Worm (Caenorhabditis elegans) whole organism, dauer: Measurements from ENCODE around the gene rbc-1.

ENCODE experiments used
- unc-62 ChIP-seq: sonication (generic microtip); optimal IDR thresholded peaks from 2 replicates; lab custom pipeline; 2017; ENCODE audit warnings: missing biosample characterization, missing genetic modification reagents, missing genetic modification characterization

Gene rbc-1

ce11 chrX:14659454-14659853, 48.3 kb downstream of the rbc-1 start:
- no peak for TF ChIP-seq unc-62 (GFP tag; lab: Kevin White, UChicago)

DNA sequence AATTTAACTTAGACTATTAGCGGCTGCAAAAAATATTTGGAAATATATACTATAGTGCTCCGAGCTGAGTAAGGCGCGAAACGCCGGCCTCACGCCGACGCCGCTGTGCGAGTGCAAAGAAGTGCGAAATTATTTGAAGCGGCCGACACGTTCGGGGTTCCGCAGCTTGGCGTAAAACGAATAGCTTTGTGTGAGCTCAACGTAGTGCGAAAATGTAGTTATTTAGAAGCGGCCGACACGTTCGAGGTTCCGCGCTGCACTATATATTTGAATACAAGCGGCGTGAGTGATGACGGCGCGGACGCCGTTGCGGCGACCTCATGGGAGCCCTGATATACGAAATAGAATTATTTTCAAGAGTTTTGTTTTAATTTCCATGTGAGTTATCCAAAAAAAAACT, 50.7 kb downstream of the rbc-1 start:
- no peak for TF ChIP-seq unc-62 (GFP tag; lab: Kevin White, UChicago)

DNA sequence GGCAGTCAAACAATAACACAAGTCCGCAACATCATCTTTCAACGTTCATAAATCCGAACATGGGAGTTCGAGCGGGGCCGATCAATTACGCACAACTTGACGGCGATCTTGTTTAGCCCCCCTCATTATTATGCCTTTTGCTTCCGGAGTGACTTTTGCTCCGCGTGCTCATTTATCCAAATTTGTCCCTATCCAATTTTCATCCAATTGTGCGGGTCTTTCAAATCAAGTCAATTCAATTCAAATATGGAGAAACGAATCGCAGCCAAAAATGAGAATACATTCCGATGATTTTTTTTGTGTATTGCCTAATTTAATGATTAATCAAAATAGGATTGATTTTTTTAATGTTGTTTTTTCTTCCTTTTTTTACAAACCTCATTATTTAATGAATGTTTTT, 51.3 kb downstream of the rbc-1 start:
- TF ChIP-seq unc-62 (GFP tag; lab: Kevin White, UChicago), result no peak

DNA sequence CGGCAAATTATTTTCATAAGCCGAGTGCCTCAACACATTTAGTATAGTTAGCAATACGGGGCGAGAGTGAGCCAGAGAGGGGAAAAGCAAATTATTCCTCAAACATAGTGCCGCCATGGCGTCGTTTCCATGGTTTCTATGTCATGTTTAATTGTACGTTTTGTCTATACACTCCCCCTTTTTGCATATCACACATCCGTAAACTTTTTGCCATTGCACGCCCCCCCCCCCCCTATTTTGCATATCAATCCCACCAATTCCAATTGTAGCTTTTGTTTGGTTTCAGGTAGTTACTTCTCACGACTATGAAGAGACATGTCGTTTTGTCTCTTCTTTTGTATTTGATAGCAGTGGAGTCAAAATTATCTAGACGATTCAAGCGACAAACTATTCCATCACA, 52.9 kb downstream of the rbc-1 start, which contains the start of gene C26G2.2:
Gene C26G2.2, plus strand, starts transcription at position 301 of the 400 bp plus-strand sequence.
- TF ChIP-seq unc-62 (GFP tag; lab: Kevin White, UChicago), result no peak

DNA sequence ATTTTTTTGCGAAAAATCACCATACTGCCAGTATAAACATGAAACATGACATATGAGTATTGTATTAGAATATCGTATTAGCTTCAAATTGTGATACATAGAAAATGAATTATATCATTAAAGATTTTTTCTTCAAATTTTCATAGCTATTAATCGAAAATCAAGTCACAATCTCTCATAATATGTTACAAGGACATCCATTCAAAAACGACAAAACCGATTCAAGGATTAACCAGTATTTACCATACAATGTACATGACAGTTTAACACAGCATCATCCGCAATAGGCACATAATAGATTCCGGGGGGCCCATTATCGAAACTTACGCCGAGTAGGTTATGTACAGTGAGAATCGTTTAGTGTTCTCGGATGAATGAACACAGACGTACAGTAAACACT, 60.1 kb downstream of the rbc-1 start:
- TF ChIP-seq unc-62 (GFP tag; lab: Kevin White, UChicago), result no peak

ce11 chrX:14674028-14674427, 62.9 kb downstream of the rbc-1 start, which contains the start of gene slt-1:
slt-1 (plus strand) TSS chrX:14674328.
- no peak for TF ChIP-seq unc-62 (GFP tag; lab: Kevin White, UChicago)
